Fruit fly (Drosophila melanogaster) whole organism, embryonic: Measurements from ENCODE around the gene msl-3.
A peak's percentile ranks its signal among the peaks of the same experiment; 100 is the strongest.

ENCODE experiments used
- Abd-B ChIP-seq: fragments of 200-800 bp; sonication (Bioruptor generic); optimal IDR thresholded peaks from 2 replicates; lab custom pipeline; 2018; ENCODE audit warnings: missing biosample characterization, mild to moderate bottlenecking, missing genetic modification characterization, moderate library complexity
- BEAF-32 ChIP-seq: fragments of 200-800 bp; sonication (Bioruptor generic); optimal IDR thresholded peaks from 3 replicates; lab custom pipeline; 2017; ENCODE audit warnings: missing biosample characterization, missing genetic modification characterization, mild to moderate bottlenecking, moderate library complexity, missing genetic modification reagents
- Bgb ChIP-seq: fragments of 200-800 bp; sonication (Bioruptor generic); IDR thresholded peaks from 2 replicates; pipeline ENCODE4 v1.3.6; 2022; ENCODE audit warnings: missing biosample characterization, missing genetic modification characterization; ENCODE audit not compliant: partially characterized antibody
- CG12659 ChIP-seq: fragments of 200-800 bp; sonication (Bioruptor generic); optimal IDR thresholded peaks from 3 replicates; lab custom pipeline; 2017; ENCODE audit warnings: mild to moderate bottlenecking, missing biosample characterization, missing genetic modification reagents, missing genetic modification characterization
- CG12769 ChIP-seq: fragments of 200-800 bp; sonication (Bioruptor generic); optimal IDR thresholded peaks from 2 replicates; lab custom pipeline; 2019; ENCODE audit warnings: missing biosample characterization, mild to moderate bottlenecking, missing genetic modification characterization, moderate library complexity
- CG13287 ChIP-seq: fragments of 200-800 bp; sonication (Bioruptor generic); IDR thresholded peaks from 2 replicates; pipeline ENCODE4 v1.3.6; 2022; ENCODE audit warnings: missing biosample characterization, missing genetic modification characterization; ENCODE audit not compliant: partially characterized antibody
- CG14667 ChIP-seq: fragments of 200-800 bp; sonication (Bioruptor generic); IDR thresholded peaks from 2 replicates; pipeline ENCODE4 v1.3.6; 2022; ENCODE audit warnings: missing biosample characterization, missing genetic modification characterization
- CG15514 ChIP-seq: fragments of 200-800 bp; sonication (Bioruptor generic); optimal IDR thresholded peaks from 3 replicates; lab custom pipeline; 2017; ENCODE audit warnings: missing biosample characterization, missing genetic modification characterization, mild to moderate bottlenecking, moderate library complexity, missing genetic modification reagents
- CG16813 ChIP-seq: fragments of 200-800 bp; sonication (Bioruptor generic); IDR thresholded peaks from 3 replicates; pipeline ENCODE4 v1.3.6; 2022; ENCODE audit warnings: missing biosample characterization, missing genetic modification characterization; ENCODE audit not compliant: partially characterized antibody
- CG17612 ChIP-seq: fragments of 200-800 bp; sonication (Bioruptor generic); IDR thresholded peaks from 2 replicates; pipeline ENCODE4 v1.3.6; 2022; ENCODE audit warnings: missing biosample characterization, missing genetic modification characterization
- CG17829 ChIP-seq: fragments of 200-800 bp; optimal IDR thresholded peaks from 2 replicates; lab custom pipeline; 2019; ENCODE audit warnings: missing biosample characterization, mild to moderate bottlenecking, missing genetic modification characterization, moderate library complexity
- CG18619 ChIP-seq: fragments of 200-800 bp; sonication (Bioruptor generic); optimal IDR thresholded peaks from 3 replicates; lab custom pipeline; 2017; ENCODE audit warnings: missing biosample characterization, mild to moderate bottlenecking, missing genetic modification characterization
- CG2120 ChIP-seq: fragments of 200-800 bp; sonication (Bioruptor generic); optimal IDR thresholded peaks from 3 replicates; lab custom pipeline; 2016; ENCODE audit warnings: missing biosample characterization, missing genetic modification characterization
- CG2129 ChIP-seq: fragments of 200-800 bp; sonication (Bioruptor generic); IDR thresholded peaks from 2 replicates; pipeline ENCODE4 v1.3.6; 2022; ENCODE audit warnings: missing biosample characterization, missing genetic modification characterization; ENCODE audit not compliant: partially characterized antibody
- CG34376 ChIP-seq: fragments of 200-800 bp; sonication (Bioruptor generic); optimal IDR thresholded peaks from 2 replicates; lab custom pipeline; 2018; ENCODE audit warnings: missing biosample characterization, mild to moderate bottlenecking, missing genetic modification characterization
- CG7987 ChIP-seq: fragments of 200-800 bp; sonication (Bioruptor generic); optimal IDR thresholded peaks from 2 replicates; lab custom pipeline; 2018; ENCODE audit warnings: missing biosample characterization, mild to moderate bottlenecking, missing genetic modification characterization, moderate library complexity
- CG8290 ChIP-seq, 3 experiments: fragments of 200-800 bp; sonication (Bioruptor generic); optimal IDR thresholded peaks; 2 replicates each; lab custom pipeline; 2016 to 2019; ENCODE audit warnings: missing biosample characterization in 3 of 3, missing genetic modification characterization in 3 of 3, mild to moderate bottlenecking in 2 of 3, moderate library complexity in 1 of 3
- CG8924 ChIP-seq: fragments of 200-800 bp; optimal IDR thresholded peaks from 3 replicates; lab custom pipeline; 2019; ENCODE audit warnings: missing biosample characterization, mild to moderate bottlenecking, missing genetic modification characterization, moderate library complexity
- CG9215 ChIP-seq: fragments of 200-800 bp; sonication (Bioruptor generic); IDR thresholded peaks from 2 replicates; pipeline ENCODE4 v1.3.6; 2022; ENCODE audit warnings: missing biosample characterization, missing genetic modification characterization
- CTCF ChIP-seq: fragments of 200-800 bp; sonication (Bioruptor generic); optimal IDR thresholded peaks from 2 replicates; lab custom pipeline; 2017; ENCODE audit warnings: missing biosample characterization, mild to moderate bottlenecking, missing genetic modification characterization, moderate library complexity
- Dbx ChIP-seq: fragments of 200-800 bp; sonication (Bioruptor generic); IDR thresholded peaks from 3 replicates; pipeline ENCODE4 v1.3.6; 2022; ENCODE audit warnings: missing biosample characterization, missing genetic modification characterization
- Deaf1 ChIP-seq: fragments of 200-800 bp; optimal IDR thresholded peaks from 3 replicates; lab custom pipeline; 2019; ENCODE audit warnings: missing biosample characterization, mild to moderate bottlenecking, missing genetic modification characterization, moderate library complexity
- Dfd ChIP-seq, 2 experiments: fragments of >200 bp; optimal IDR thresholded peaks; 2 replicates each; lab custom pipeline; 2017; ENCODE audit warnings: missing biosample characterization in 2 of 2, missing genetic modification characterization in 2 of 2
- Dp ChIP-seq: fragments of 200-800 bp; sonication (Bioruptor generic); optimal IDR thresholded peaks from 2 replicates; lab custom pipeline; 2018; ENCODE audit warnings: missing biosample characterization, mild to moderate bottlenecking, missing genetic modification characterization, moderate library complexity
- Fer2 ChIP-seq: fragments of 200-800 bp; sonication (Bioruptor generic); optimal IDR thresholded peaks from 2 replicates; lab custom pipeline; 2018; ENCODE audit warnings: missing biosample characterization, mild to moderate bottlenecking, missing genetic modification characterization, moderate library complexity
- Gug ChIP-seq: fragments of 200-800 bp; sonication (Bioruptor generic); IDR thresholded peaks from 4 replicates; pipeline ENCODE4 v1.3.6; 2022; ENCODE audit warnings: missing biosample characterization, missing genetic modification characterization
- Mes4 ChIP-seq: fragments of 200-800 bp; sonication (Bioruptor generic); optimal IDR thresholded peaks from 2 replicates; lab custom pipeline; 2016; ENCODE audit warnings: missing biosample characterization, missing genetic modification characterization
- NFAT ChIP-seq: fragments of 200-800 bp; sonication (Bioruptor generic); IDR thresholded peaks from 2 replicates; pipeline ENCODE4 v1.3.6; 2022; ENCODE audit warnings: missing biosample characterization, missing genetic modification characterization
- Opbp ChIP-seq: fragments of 200-800 bp; sonication (Bioruptor generic); IDR thresholded peaks from 3 replicates; pipeline ENCODE4 v1.3.6; 2022; ENCODE audit warnings: missing biosample characterization, missing genetic modification characterization; ENCODE audit not compliant: partially characterized antibody
- Pdp1 ChIP-seq, 2 experiments: fragments of 200-800 bp; sonication (Bioruptor generic); optimal IDR thresholded peaks; 3 replicates each; lab custom pipeline; 2016; ENCODE audit warnings: missing biosample characterization in 2 of 2, missing genetic modification characterization in 2 of 2, mild to moderate bottlenecking in 1 of 2, moderate library complexity in 1 of 2
- Ssrp ChIP-seq: fragments of 200-800 bp; sonication (Bioruptor generic); optimal IDR thresholded peaks from 2 replicates; lab custom pipeline; 2018; ENCODE audit warnings: missing biosample characterization, mild to moderate bottlenecking, missing genetic modification characterization, moderate library complexity
- Xrp1 ChIP-seq: fragments of 200-800 bp; sonication (Bioruptor generic); IDR thresholded peaks from 2 replicates; pipeline ENCODE4 v1.3.6; 2022; ENCODE audit warnings: missing biosample characterization, missing genetic modification characterization
- bigmax ChIP-seq: fragments of 200-800 bp; sonication (Bioruptor generic); optimal IDR thresholded peaks from 2 replicates; lab custom pipeline; 2018; ENCODE audit warnings: missing biosample characterization, mild to moderate bottlenecking, missing genetic modification characterization
- cwo ChIP-seq: fragments of 200-800 bp; sonication (Bioruptor generic); optimal IDR thresholded peaks from 3 replicates; lab custom pipeline; 2017; ENCODE audit warnings: missing biosample characterization, missing genetic modification characterization, mild to moderate bottlenecking, moderate library complexity, missing genetic modification reagents
- emc ChIP-seq: fragments of 200-800 bp; sonication (Bioruptor generic); optimal IDR thresholded peaks from 2 replicates; lab custom pipeline; 2016; ENCODE audit warnings: missing biosample characterization, missing genetic modification characterization
- ftz-f1 ChIP-seq: fragments of 200-800 bp; sonication (Bioruptor generic); optimal IDR thresholded peaks from 2 replicates; lab custom pipeline; 2016; ENCODE audit warnings: missing biosample characterization, missing genetic modification characterization
- grau ChIP-seq: fragments of 200-800 bp; optimal IDR thresholded peaks from 3 replicates; lab custom pipeline; 2019; ENCODE audit warnings: missing biosample characterization, mild to moderate bottlenecking, missing genetic modification characterization, moderate library complexity
- gro ChIP-seq: fragments of 200-800 bp; sonication (Bioruptor generic); optimal IDR thresholded peaks from 2 replicates; lab custom pipeline; 2016; ENCODE audit warnings: missing biosample characterization, missing genetic modification characterization
- insv ChIP-seq, 2 experiments: fragments of 200-800 bp; sonication (Bioruptor generic); optimal IDR thresholded peaks; 3 replicates each; lab custom pipeline; 2016 to 2018; ENCODE audit warnings: missing biosample characterization in 2 of 2, missing genetic modification characterization in 2 of 2
- jumu ChIP-seq: fragments of 200-800 bp; sonication (Bioruptor generic); optimal IDR thresholded peaks from 3 replicates; lab custom pipeline; 2016; ENCODE audit warnings: missing biosample characterization, missing genetic modification characterization
- nom ChIP-seq: fragments of 200-800 bp; sonication (Bioruptor generic); optimal IDR thresholded peaks from 2 replicates; lab custom pipeline; 2017; ENCODE audit warnings: missing biosample characterization, missing genetic modification characterization, mild to moderate bottlenecking, moderate library complexity, missing genetic modification reagents
- twi ChIP-seq: fragments of 200-800 bp; optimal IDR thresholded peaks from 2 replicates; lab custom pipeline; 2019; ENCODE audit warnings: missing biosample characterization, mild to moderate bottlenecking, missing genetic modification characterization, moderate library complexity

msl-3 gene

DNA sequence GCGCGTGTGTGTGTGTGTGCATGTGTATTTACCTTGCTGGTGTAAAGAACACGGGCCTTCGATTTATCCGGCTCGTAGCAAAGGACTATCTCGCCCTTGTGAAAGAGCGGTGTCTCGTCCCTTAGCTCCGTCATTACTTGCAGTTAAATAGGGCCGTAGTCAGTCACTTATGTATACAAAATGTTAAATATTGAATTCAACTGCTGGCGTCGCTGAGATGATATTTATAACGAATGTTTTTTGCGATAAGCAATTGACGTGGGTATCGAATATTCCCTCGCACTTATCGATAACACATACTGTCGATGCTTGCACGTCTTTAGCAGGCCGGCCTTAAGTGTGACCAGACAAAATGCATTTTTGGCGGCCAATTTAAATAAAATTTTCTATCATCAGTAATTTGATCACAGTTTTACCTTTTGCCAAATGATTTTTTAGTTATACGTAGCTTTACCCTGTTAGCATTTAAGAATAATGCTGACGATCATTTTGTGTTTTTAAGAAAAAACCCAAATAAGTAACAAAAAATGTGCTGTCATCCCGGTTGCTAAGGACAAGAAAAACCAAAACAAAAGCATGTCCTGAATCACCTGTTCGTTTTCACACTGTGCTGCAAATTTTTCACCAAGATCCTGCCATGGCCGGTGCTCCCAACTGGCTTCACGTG is at the start of gene msl-3, which contains the start of gene BBS1 (continued):
- TF ChIP-seq Dp (GFP tag; lab: Kevin White, UChicago) (peak; percentile 95), emc (GFP tag; lab: Kevin White, UChicago) (no peak), CG2129 (peak; percentile 29; the same call in 1 of the 2 replicates), Abd-B (GFP tag; lab: Kevin White, UChicago) (no peak), CG12659 (GFP tag; lab: Kevin White, UChicago) (peak; percentile 56), CG13287 (GFP tag; lab: Robert Waterston, UW) (peak; percentile 82), CTCF (GFP tag; lab: Kevin White, UChicago) (peak; percentile 4), twi (tag; lab: Kevin White, UChicago) (no peak), CG15514 (GFP tag; lab: Kevin White, UChicago) (peak; percentile 76), Dbx (GFP tag; lab: Robert Waterston, UW) (no peak), Bgb (GFP tag; lab: Robert Waterston, UW) (peak; percentile 66; the same call in 1 of the 2 replicates)

DNA sequence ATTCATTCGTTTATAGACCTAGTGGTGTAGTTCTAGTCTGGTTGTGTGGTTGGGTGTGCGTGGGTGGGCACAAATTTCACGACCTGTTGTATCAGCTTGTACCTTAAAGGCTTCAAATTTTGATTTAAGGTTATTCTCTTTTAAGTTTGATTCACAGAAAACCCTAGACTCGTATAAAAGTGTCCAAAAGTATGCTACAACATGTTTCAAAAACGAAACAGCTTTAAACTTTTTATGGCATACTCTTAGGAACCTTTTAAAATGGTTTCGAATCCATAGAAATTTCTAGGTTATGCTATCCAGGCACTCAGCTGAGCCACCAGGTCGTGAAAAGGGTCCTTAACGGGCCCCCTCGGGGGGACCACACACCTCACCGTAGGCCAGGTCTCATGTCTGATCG is 36.6 kb upstream of the msl-3 start:
- TF ChIP-seq jumu (no peak), CG8290 (GFP tag; optimal IDR thresholded peaks at IDR 0.05; lab: Kevin White, UChicago) (no peak), CG8290 (tag; optimal IDR thresholded peaks at IDR 0.05; lab: Kevin White, UChicago) (peak in 1 of 2 experiments; percentile 52), Xrp1 (GFP tag; lab: Robert Waterston, UW) (no peak), CG17612 (peak; percentile 71; the same call in 1 of the 2 replicates)

- TF ChIP-seq CG16813 (GFP tag; lab: Robert Waterston, UW) = 0 out of 3 replicates have a peak, but pooled peaks have one; percentile 14
- no peak for TF ChIP-seq Gug (GFP tag; lab: Robert Waterston, UW)
- peak in 1 of 2 experiments; percentile 8 for TF ChIP-seq Dfd (GFP tag; optimal IDR thresholded peaks at IDR 0.05; lab: Kevin White, UChicago)
Measured at dm6 chr3L:7161310-7161709, 36.0 kb upstream of the msl-3 start.

- TF ChIP-seq gro (GFP tag; lab: Kevin White, UChicago) (no peak), ftz-f1 (GFP tag; lab: Kevin White, UChicago) (no peak), CG34376 (GFP tag; lab: Kevin White, UChicago) (peak; percentile 4), CG15514 (GFP tag; lab: Kevin White, UChicago) (peak; percentile 0), bigmax (GFP tag; lab: Kevin White, UChicago) (peak; percentile 64), insv (GFP tag; optimal IDR thresholded peaks at IDR 0.05; lab: Kevin White, UChicago) (no peak), cwo (GFP tag; lab: Kevin White, UChicago) (peak; percentile 8), Pdp1 (GFP tag; optimal IDR thresholded peaks at IDR 0.05; lab: Kevin White, UChicago) (peak in 1 of 2 experiments; percentile 69)
Measured at dm6 chr3L:7157713-7158112, 32.4 kb upstream of the msl-3 start, which contains the start of gene CG8620. Gene CG8620 (plus strand): TSS chr3L:7158099.

dm6 chr3L:7156890-7157289 is 31.6 kb upstream of the msl-3 start, which contains the start of gene corn:
Gene corn (minus strand): TSS chr3L:7157073.
- TF ChIP-seq CG12769 (tag; lab: Kevin White, UChicago) (no peak), Fer2 (tag; lab: Kevin White, UChicago) (no peak), CG9215 (GFP tag; lab: Robert Waterston, UW) (no peak), CG7987 (peak; percentile 0), CG8924 (tag; lab: Kevin White, UChicago) (peak; percentile 67), CG14667 (GFP tag; lab: Robert Waterston, UW) (no peak), CG2120 (GFP tag; lab: Kevin White, UChicago) (no peak), CG17829 (tag; lab: Kevin White, UChicago) (peak; percentile 15), Mes4 (GFP tag; lab: Kevin White, UChicago) (no peak), NFAT (no peak), Ssrp (tag; lab: Kevin White, UChicago) (no peak), CG18619 (no peak), nom (peak; percentile 13), grau (peak; percentile 2), BEAF-32 (peak; percentile 5), Deaf1 (tag; lab: Kevin White, UChicago) (peak; percentile 12), Opbp (GFP tag; lab: Robert Waterston, UW) (peak; percentile 34; the same call in 1 of the 3 replicates)
